Fruit fly (Drosophila melanogaster): ENCODE measurements around the gene RpS27A.

Gene RpS27A

dm6 chr2L:10386208-10386805, 21.8 kb upstream of the RpS27A start, which contains the start of the genes Cdk1 and mRpS7 (continued):
- 0 out of 3 replicates have a peak, but pooled peaks have one; percentile 34 for TF ChIP-seq so (GFP tag; IDR thresholded peaks at IDR 0.05)
- TF ChIP-seq onecut (GFP tag; IDR thresholded peaks at IDR 0.05) = 0 out of 2 replicates have a peak, but pooled peaks have one; percentile 12
- TF ChIP-seq CG33213 (GFP tag; optimal IDR thresholded peaks at IDR 0.05) = no peak
- no peak for TF ChIP-seq eyg (GFP tag; optimal IDR thresholded peaks at IDR 0.05)
- TF ChIP-seq Ada2b (GFP tag; IDR thresholded peaks at IDR 0.05) = peak; percentile 50; the same call in 1 of the 2 replicates
- TF ChIP-seq CG2889 (GFP tag; IDR thresholded peaks at IDR 0.05) = peak; percentile 13; the same call in 1 of the 3 replicates
- TF ChIP-seq H2.0 (GFP tag; IDR thresholded peaks at IDR 0.05) = peak; percentile 76
- no peak for TF ChIP-seq CG4328 (GFP tag; optimal IDR thresholded peaks at IDR 0.05)
- TF ChIP-seq cas (GFP tag; IDR thresholded peaks at IDR 0.05) = no peak
- peak; percentile 3 for TF ChIP-seq CG6854 (GFP tag; optimal IDR thresholded peaks at IDR 0.05)
- no peak for TF ChIP-seq Hey (tag; optimal IDR thresholded peaks at IDR 0.05)
- TF ChIP-seq Doc3 (GFP tag; IDR thresholded peaks at IDR 0.05; ENCODE audit: partially characterized antibody) = no peak
- peak; percentile 16; the same call in 1 of the 2 replicates for TF ChIP-seq dati (GFP tag; IDR thresholded peaks at IDR 0.05)
- peak; percentile 12 for TF ChIP-seq CG4707 (GFP tag; optimal IDR thresholded peaks at IDR 0.05)
- peak; percentile 29 for TF ChIP-seq Elba2 (GFP tag; optimal IDR thresholded peaks at IDR 0.05)
- 0 out of 2 replicates have a peak, but pooled peaks have one; percentile 16 for TF ChIP-seq Adf1 (GFP tag; IDR thresholded peaks at IDR 0.05)
- TF ChIP-seq sna (GFP tag; IDR thresholded peaks at IDR 0.05; ENCODE audit: partially characterized antibody) = no peak
- TF ChIP-seq sug (tag; optimal IDR thresholded peaks at IDR 0.05) = peak; percentile 65
- TF ChIP-seq CG11504 (tag; optimal IDR thresholded peaks at IDR 0.05) = peak; percentile 85
- no peak for TF ChIP-seq CG6791 (GFP tag; IDR thresholded peaks at IDR 0.05; ENCODE audit: partially characterized antibody)
- peak; percentile 66; the same call in 2 of the 3 replicates for TF ChIP-seq ken (GFP tag; IDR thresholded peaks at IDR 0.05)
- no peak for TF ChIP-seq CG4360 (GFP tag; IDR thresholded peaks at IDR 0.05)
- TF ChIP-seq Fer1 (GFP tag; optimal IDR thresholded peaks at IDR 0.05) = peak; percentile 32
- TF ChIP-seq bsh (GFP tag; optimal IDR thresholded peaks at IDR 0.05) = peak in 1 of 2 experiments; percentile 75
- no peak for TF ChIP-seq seq (GFP tag; IDR thresholded peaks at IDR 0.05)
- TF ChIP-seq shn (GFP tag; optimal IDR thresholded peaks at IDR 0.05) = peak; percentile 31
- peak; percentile 79 for TF ChIP-seq Hsf (GFP tag; optimal IDR thresholded peaks at IDR 0.05)
- TF ChIP-seq crol (GFP tag; IDR thresholded peaks at IDR 0.05) = no peak
- TF ChIP-seq Mad (GFP tag; optimal IDR thresholded peaks at IDR 0.05) = peak; percentile 40
- no peak for TF ChIP-seq C15 (GFP tag; IDR thresholded peaks at IDR 0.05)
- no peak for TF ChIP-seq CG11398 (GFP tag; optimal IDR thresholded peaks at IDR 0.05)
- peak; percentile 65; the same call in 2 of the 3 replicates for TF ChIP-seq CG7357 (GFP tag; IDR thresholded peaks at IDR 0.05)
- no peak for TF ChIP-seq Jarid2 (GFP tag; optimal IDR thresholded peaks at IDR 0.05)
- peak; percentile 78 for TF ChIP-seq slbo (GFP tag; IDR thresholded peaks at IDR 0.05)
- TF ChIP-seq NC2β (GFP tag; optimal IDR thresholded peaks at IDR 0.05) = peak; percentile 31
- TF ChIP-seq CG3065 (GFP tag; optimal IDR thresholded peaks at IDR 0.05) = no peak
- TF ChIP-seq CG15601 (tag; optimal IDR thresholded peaks at IDR 0.05) = peak; percentile 75
- peak; percentile 23 for TF ChIP-seq CG4617 (GFP tag; optimal IDR thresholded peaks at IDR 0.05; ENCODE audit: borderline replicate concordance)
- peak; percentile 56 for TF ChIP-seq E2f1 (GFP tag; IDR thresholded peaks at IDR 0.05)
- no peak for TF ChIP-seq her (GFP tag; optimal IDR thresholded peaks at IDR 0.05)
- TF ChIP-seq CG8290 (GFP tag; optimal IDR thresholded peaks at IDR 0.05) = peak; percentile 43
- peak in 1 of 2 experiments; percentile 19 for TF ChIP-seq CG8290 (tag; optimal IDR thresholded peaks at IDR 0.05)
- peak; percentile 83 for TF ChIP-seq CG15269 (tag; optimal IDR thresholded peaks at IDR 0.05)
- TF ChIP-seq CG17912 (GFP tag; optimal IDR thresholded peaks at IDR 0.05) = no peak
- TF ChIP-seq Bgb (GFP tag; IDR thresholded peaks at IDR 0.05; ENCODE audit: partially characterized antibody) = no peak
- no peak for TF ChIP-seq schlank (tag; optimal IDR thresholded peaks at IDR 0.05)
- TF ChIP-seq NFAT (GFP tag; IDR thresholded peaks at IDR 0.05) = no peak
- no peak for TF ChIP-seq CG10321 (GFP tag; IDR thresholded peaks at IDR 0.05)
- peak; percentile 70 for TF ChIP-seq CG14014 (GFP tag; IDR thresholded peaks at IDR 0.05)
- TF ChIP-seq ac (GFP tag; optimal IDR thresholded peaks at IDR 0.05) = no peak
- no peak for TF ChIP-seq usp (GFP tag; optimal IDR thresholded peaks at IDR 0.05)
